Worm (Caenorhabditis elegans) whole organism, late embryonic: ENCODE results near the gene B0454.6.
A peak's percentile ranks its signal among the peaks of the same experiment; 100 is the strongest.

Source experiments
- K02D7.2 ChIP-seq: sonication (generic microtip); optimal IDR thresholded peaks from 2 replicates; lab custom pipeline; 2017; ENCODE audit warnings: mild to moderate bottlenecking, missing genetic modification characterization, missing compliant biosample characterization
- K09A11.1 ChIP-seq: sonication (generic microtip); optimal IDR thresholded peaks from 2 replicates; lab custom pipeline; 2017; ENCODE audit warnings: antibody characterized with exemption, mild to moderate bottlenecking, missing genetic modification characterization, missing compliant biosample characterization; ENCODE audit not compliant: insufficient read depth
- T23F11.4 ChIP-seq: fragments of 200-800 bp; sonication (Bioruptor generic); optimal IDR thresholded peaks from 2 replicates; lab custom pipeline; 2018; ENCODE audit warnings: mild to moderate bottlenecking, missing genetic modification characterization, missing compliant biosample characterization
- ahr-1 ChIP-seq: sonication (generic microtip); optimal IDR thresholded peaks from 2 replicates; lab custom pipeline; 2016; ENCODE audit warnings: missing genetic modification characterization, missing compliant biosample characterization
- ama-1 ChIP-seq: fragments of 150-350 bp; optimal IDR thresholded peaks from 2 replicates; lab custom pipeline; 2014
- ceh-14 ChIP-seq: sonication (generic microtip); optimal IDR thresholded peaks from 2 replicates; lab custom pipeline; 2016; ENCODE audit warnings: missing genotype, missing genetic modification characterization, missing compliant biosample characterization
- ceh-18 ChIP-seq: sonication (generic microtip); optimal IDR thresholded peaks from 2 replicates; lab custom pipeline; 2016; ENCODE audit warnings: missing genetic modification characterization, missing compliant biosample characterization
- ceh-19 ChIP-seq: fragments of 200-800 bp; sonication (Bioruptor generic); optimal IDR thresholded peaks from 2 replicates; lab custom pipeline; 2018; ENCODE audit warnings: mild to moderate bottlenecking, missing genetic modification characterization, missing compliant biosample characterization
- ceh-2 ChIP-seq: sonication (generic microtip); optimal IDR thresholded peaks from 2 replicates; lab custom pipeline; 2016; ENCODE audit warnings: missing genotype, missing genetic modification characterization, missing compliant biosample characterization
- ceh-22 ChIP-seq: sonication (generic microtip); optimal IDR thresholded peaks from 2 replicates; lab custom pipeline; 2017; ENCODE audit warnings: missing biosample characterization, missing genetic modification characterization
- ceh-31 ChIP-seq: sonication (generic microtip); optimal IDR thresholded peaks from 2 replicates; lab custom pipeline; 2016; ENCODE audit warnings: missing genetic modification characterization, missing compliant biosample characterization
- dve-1 ChIP-seq: sonication (generic microtip); optimal IDR thresholded peaks from 2 replicates; lab custom pipeline; 2017; ENCODE audit warnings: antibody characterized with exemption, mild to moderate bottlenecking, missing genetic modification characterization, missing compliant biosample characterization
- elt-2 ChIP-seq: sonication (generic microtip); optimal IDR thresholded peaks from 2 replicates; lab custom pipeline; 2016; ENCODE audit warnings: missing genetic modification reagents, missing genetic modification characterization, missing compliant biosample characterization
- elt-4 ChIP-seq: sonication (generic microtip); optimal IDR thresholded peaks from 2 replicates; lab custom pipeline; 2016; ENCODE audit warnings: missing genetic modification characterization, missing compliant biosample characterization
- fkh-10 ChIP-seq: fragments of 150-350 bp; optimal IDR thresholded peaks from 2 replicates; lab custom pipeline; 2014; ENCODE audit warnings: missing biosample characterization, missing genetic modification reagents, missing genetic modification characterization
- fkh-6 ChIP-seq: sonication (generic microtip); optimal IDR thresholded peaks from 2 replicates; lab custom pipeline; 2016; ENCODE audit warnings: missing genetic modification characterization, missing compliant biosample characterization
- gmeb-2 ChIP-seq: sonication (generic microtip); optimal IDR thresholded peaks from 2 replicates; lab custom pipeline; 2016; ENCODE audit warnings: missing genetic modification characterization, inconsistent platforms, missing compliant biosample characterization
- hlh-13 ChIP-seq: fragments of 200-800 bp; sonication (Bioruptor generic); optimal IDR thresholded peaks from 2 replicates; lab custom pipeline; 2018; ENCODE audit warnings: mild to moderate bottlenecking, missing genetic modification characterization, missing compliant biosample characterization
- hlh-30 ChIP-seq: sonication (generic microtip); optimal IDR thresholded peaks from 2 replicates; lab custom pipeline; 2017; ENCODE audit warnings: antibody characterized with exemption, missing genetic modification characterization, missing compliant biosample characterization; ENCODE audit not compliant: insufficient read depth
- odd-2 ChIP-seq: sonication (generic microtip); optimal IDR thresholded peaks from 2 replicates; lab custom pipeline; 2017; ENCODE audit warnings: antibody characterized with exemption, mild to moderate bottlenecking, missing genetic modification characterization, missing compliant biosample characterization
- pat-9 ChIP-seq: fragments of 200-800 bp; sonication (Bioruptor generic); optimal IDR thresholded peaks from 2 replicates; lab custom pipeline; 2018; ENCODE audit warnings: mild to moderate bottlenecking, missing genetic modification characterization, moderate library complexity, missing compliant biosample characterization
- pha-2 ChIP-seq: sonication (generic microtip); optimal IDR thresholded peaks from 2 replicates; lab custom pipeline; 2017; ENCODE audit warnings: mild to moderate bottlenecking, missing genetic modification characterization, missing compliant biosample characterization
- pqm-1 ChIP-seq: sonication (generic microtip); optimal IDR thresholded peaks from 2 replicates; lab custom pipeline; 2016; ENCODE audit warnings: missing genetic modification characterization, missing compliant biosample characterization
- pros-1 ChIP-seq: fragments of 150-350 bp; optimal IDR thresholded peaks from 2 replicates; lab custom pipeline; 2014; ENCODE audit warnings: missing biosample characterization, missing genetic modification reagents, missing genetic modification characterization
- rnt-1 ChIP-seq: sonication (generic microtip); optimal IDR thresholded peaks from 2 replicates; lab custom pipeline; 2016; ENCODE audit warnings: missing genetic modification characterization, missing compliant biosample characterization
- sdc-2 ChIP-seq: sonication (generic microtip); optimal IDR thresholded peaks from 2 replicates; lab custom pipeline; 2016; ENCODE audit warnings: missing genotype, missing genetic modification characterization, missing compliant biosample characterization
- syd-9 ChIP-seq: sonication (generic microtip); optimal IDR thresholded peaks from 2 replicates; lab custom pipeline; 2016; ENCODE audit warnings: mild to moderate bottlenecking, missing genetic modification characterization, moderate library complexity, missing compliant biosample characterization
- tbx-7 ChIP-seq: sonication (generic microtip); optimal IDR thresholded peaks from 2 replicates; lab custom pipeline; 2016; ENCODE audit warnings: missing genotype, missing genetic modification characterization, missing compliant biosample characterization
- ttx-3 ChIP-seq: sonication (generic microtip); optimal IDR thresholded peaks from 2 replicates; lab custom pipeline; 2016; ENCODE audit warnings: missing genetic modification reagents, missing genetic modification characterization, missing compliant biosample characterization
- unc-42 ChIP-seq: sonication (generic microtip); optimal IDR thresholded peaks from 2 replicates; lab custom pipeline; 2016; ENCODE audit warnings: missing genotype, missing genetic modification characterization, missing compliant biosample characterization
- unc-55 ChIP-seq: sonication (generic microtip); optimal IDR thresholded peaks from 2 replicates; lab custom pipeline; 2017; ENCODE audit warnings: missing biosample characterization, missing genetic modification reagents, missing genetic modification characterization
- ztf-16 ChIP-seq: sonication (generic microtip); optimal IDR thresholded peaks from 2 replicates; lab custom pipeline; 2017; ENCODE audit warnings: missing genetic modification characterization, missing compliant biosample characterization

Gene B0454.6

DNA sequence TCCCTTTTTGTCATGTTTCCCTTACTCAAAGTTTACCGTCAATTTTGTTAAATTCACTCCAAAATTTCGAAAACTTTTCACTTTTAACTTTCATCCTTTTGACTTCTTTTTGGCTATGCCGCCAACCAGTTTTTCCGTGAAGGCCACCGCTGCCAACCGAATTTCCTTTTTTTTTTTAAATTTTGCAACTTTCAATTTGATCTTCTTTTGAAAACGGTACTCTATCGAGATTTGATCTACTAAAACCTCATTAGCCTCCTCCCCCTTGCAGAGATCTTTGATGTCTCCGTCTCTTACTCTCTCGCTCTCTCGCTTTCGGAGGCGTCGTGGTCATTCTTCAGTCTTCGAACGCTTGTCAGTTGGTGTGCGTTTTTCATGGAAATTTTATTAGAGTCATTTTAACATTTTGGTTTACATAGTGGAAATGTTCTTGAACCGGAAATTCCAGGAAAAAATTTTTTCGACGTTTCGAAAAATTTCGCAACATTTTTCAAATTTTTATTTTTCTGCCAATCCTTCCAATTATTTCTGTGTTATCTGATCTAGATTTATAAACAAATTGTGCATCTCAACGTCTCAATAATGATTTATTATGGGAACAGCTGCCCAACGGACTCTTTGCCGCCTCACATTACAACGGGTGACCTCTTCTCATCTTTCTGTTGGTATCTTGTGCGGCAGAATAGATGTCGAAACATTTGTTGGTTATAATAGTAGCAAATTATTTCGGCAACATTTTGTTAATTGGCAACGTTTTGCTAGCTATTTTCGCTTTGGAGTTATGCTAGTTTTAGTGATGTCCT, 37.8 kb upstream of the B0454.6 start:
- peak; percentile 23 for TF ChIP-seq rnt-1
- peak; percentile 98 for TF ChIP-seq unc-55 (GFP tag; lab: Kevin White, UChicago)
- no peak for TF ChIP-seq sdc-2
- TF ChIP-seq pat-9, result peak; percentile 32
- no peak for TF ChIP-seq gmeb-2 (tag; lab: Kevin White, UChicago)

DNA sequence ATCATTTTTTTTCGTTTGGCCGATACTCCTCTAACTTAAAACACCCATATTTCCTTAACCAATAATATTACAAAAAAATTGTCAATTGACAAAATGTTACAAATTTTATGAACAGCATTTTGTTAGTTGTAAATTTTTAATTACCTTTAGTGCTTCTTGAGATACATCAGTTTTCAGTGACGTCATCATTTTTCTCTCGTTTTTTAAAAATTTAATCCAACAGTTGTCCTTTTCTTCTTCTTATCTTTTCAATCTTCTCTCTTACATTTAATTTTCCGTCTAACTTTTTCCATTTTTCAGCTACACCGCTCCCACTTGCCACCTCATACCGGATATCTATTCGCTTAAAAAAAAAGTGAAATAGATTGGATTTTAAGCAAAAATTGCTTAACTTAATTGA, 35.9 kb upstream of the B0454.6 start, which contains the start of gene lido-8:
lido-8 (plus strand) TSS at position 301 of the 400 bp plus-strand sequence.
- no peak for TF ChIP-seq fkh-6 (tag; lab: Kevin White, UChicago)
- TF ChIP-seq hlh-13 (GFP tag; lab: Kevin White, UChicago), result no peak
- TF ChIP-seq ceh-22, result no peak
- no peak for TF ChIP-seq ahr-1 (tag; lab: Kevin White, UChicago)
- TF ChIP-seq sdc-2, result no peak
- TF ChIP-seq ttx-3 (tag; lab: Kevin White, UChicago), result no peak
- no peak for TF ChIP-seq T23F11.4 (GFP tag; lab: Kevin White, UChicago)
- TF ChIP-seq pros-1 (tag; lab: Kevin White, UChicago), result no peak
- no peak for TF ChIP-seq dve-1
- TF ChIP-seq fkh-10 (GFP tag; lab: Kevin White, UChicago), result no peak
- TF ChIP-seq unc-42 (tag; lab: Kevin White, UChicago), result no peak
- no peak for TF ChIP-seq pqm-1
- TF ChIP-seq K09A11.1 (tag; lab: Kevin White, UChicago), result no peak
- no peak for TF ChIP-seq hlh-30 (tag; lab: Kevin White, UChicago)
- no peak for TF ChIP-seq ceh-14 (tag; lab: Kevin White, UChicago)
- TF ChIP-seq ceh-2 (tag; lab: Kevin White, UChicago), result no peak
- no peak for TF ChIP-seq ztf-16 (tag; lab: Kevin White, UChicago)
- TF ChIP-seq odd-2, result no peak
- no peak for TF ChIP-seq ceh-31 (tag; lab: Kevin White, UChicago)
- no peak for TF ChIP-seq elt-2 (tag; lab: Kevin White, UChicago)

DNA sequence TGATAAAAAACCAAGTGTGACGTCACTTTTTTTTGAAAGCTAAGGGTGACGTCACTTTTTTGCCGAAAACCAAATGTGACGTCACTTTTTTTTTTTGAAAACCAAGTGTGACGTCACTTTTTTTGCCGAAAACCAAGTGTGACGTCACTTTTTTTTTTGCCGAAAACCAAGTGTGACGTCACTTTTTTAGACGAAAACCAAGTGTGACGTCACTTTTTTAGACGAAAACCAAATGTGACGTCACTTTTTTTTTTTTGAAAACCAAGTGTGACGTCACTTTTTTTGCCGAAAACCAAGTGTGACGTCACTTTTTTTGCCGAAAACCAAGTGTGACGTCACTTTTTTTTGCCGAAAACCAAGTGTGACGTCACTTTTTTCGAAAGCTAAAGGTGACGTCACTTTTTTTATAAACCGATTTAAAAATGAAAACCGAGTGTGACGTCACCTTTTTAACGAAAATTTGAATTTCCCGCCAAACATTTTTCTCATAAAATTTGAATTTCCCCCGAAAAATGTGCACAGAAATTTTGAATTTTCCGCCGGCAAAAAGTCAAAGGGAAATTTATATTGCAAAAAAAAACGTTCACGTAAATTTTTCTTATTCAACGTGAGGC, 34.6 kb upstream of the B0454.6 start:
- TF ChIP-seq elt-4 (tag; lab: Kevin White, UChicago), result no peak

DNA sequence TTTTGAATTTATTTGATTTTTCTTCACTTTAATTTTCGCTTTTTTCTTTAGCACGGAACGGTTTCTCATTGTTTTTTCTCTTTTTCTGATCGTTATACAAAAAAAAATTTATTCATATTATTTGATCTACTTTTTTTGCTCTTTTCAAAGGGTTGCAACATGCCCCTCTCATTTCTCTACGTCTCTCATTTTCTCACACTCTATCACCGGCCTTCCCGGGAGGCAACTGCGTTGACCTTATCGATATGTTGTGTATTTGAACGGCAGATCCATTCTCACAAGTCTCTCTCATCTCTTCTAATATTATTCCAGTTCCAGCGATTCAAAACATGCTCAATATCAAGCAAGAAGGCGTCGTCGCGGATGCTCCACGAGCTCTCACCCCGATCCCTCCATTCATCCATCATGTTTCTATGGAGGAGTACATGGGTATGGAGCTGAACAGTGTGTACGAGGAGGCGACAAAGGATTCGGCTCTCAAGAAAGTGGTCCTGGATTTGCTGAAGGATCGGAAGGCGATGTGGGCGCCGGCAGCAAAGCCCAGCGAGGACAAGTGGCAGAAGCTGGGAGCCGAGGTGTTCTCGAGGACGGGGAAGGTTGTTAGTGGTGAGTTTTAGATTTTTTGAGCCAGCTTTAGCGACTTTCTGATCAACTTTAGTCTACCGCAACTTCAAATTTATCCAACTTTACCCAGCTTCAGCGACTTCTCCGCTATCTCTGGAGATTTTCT, 31.9 kb upstream of the B0454.6 start, which contains the start of gene lido-9:
lido-9 (plus strand) TSS at position 234 of the 730 bp plus-strand sequence.
- TF ChIP-seq pros-1 (tag; lab: Kevin White, UChicago) (no peak), ceh-18 (no peak), ama-1 (lab: Kevin White, UChicago) (peak; percentile 90), ceh-19 (no peak), fkh-6 (tag; lab: Kevin White, UChicago) (no peak), tbx-7 (tag; lab: Kevin White, UChicago) (no peak), K02D7.2 (tag; lab: Kevin White, UChicago) (no peak), syd-9 (tag; lab: Kevin White, UChicago) (no peak), pha-2 (tag; lab: Kevin White, UChicago) (no peak)
